Fruit fly (Drosophila melanogaster): ENCODE measurements around the gene CG5676.

The CG5676 gene

DNA sequence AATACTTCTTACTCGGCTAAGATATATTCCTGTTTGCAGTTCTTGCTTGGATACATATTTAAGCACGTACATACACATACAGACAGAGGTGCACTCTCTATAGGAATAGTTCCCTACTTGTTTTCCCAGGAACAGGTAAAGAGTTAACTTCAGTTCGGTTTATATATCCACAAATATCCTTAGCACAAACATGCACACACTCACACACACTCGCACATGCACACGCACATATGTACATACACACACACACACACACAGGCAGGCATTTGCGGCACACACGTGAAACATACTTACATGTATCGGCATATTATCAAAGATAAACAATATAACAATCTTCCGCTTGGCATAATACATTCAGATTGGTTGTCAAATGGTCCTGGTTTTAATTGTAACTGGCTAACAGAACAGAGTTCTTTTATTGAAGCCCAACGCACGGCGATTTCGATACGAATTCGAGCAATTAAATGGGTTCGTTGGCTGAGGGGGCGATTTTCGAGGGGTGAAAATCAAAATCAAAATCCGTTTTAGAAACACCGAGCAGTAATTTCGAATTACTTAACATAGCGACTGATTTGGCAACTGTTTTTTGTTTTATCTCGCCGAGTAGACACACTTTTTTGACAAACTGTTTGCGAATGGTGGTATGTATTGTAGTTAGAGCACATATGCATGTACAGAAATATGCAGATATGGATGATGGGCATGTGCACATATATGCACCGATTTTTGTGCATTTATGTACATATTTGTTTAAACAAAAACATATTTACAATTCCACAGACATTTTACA is 4.5 kb upstream of the CG5676 start (continued):
- no peak for TF ChIP-seq Neu2 (GFP tag; optimal IDR thresholded peaks at IDR 0.05; ENCODE audit: borderline replicate concordance)
- TF ChIP-seq Taf1 (GFP tag; IDR thresholded peaks at IDR 0.05) = no peak
- TF ChIP-seq CG15479 (GFP tag; optimal IDR thresholded peaks at IDR 0.05) = peak; percentile 47
- no peak for TF ChIP-seq tin (GFP tag; optimal IDR thresholded peaks at IDR 0.05)
- no peak for TF ChIP-seq lilli (GFP tag; optimal IDR thresholded peaks at IDR 0.05)
- TF ChIP-seq pan (optimal IDR thresholded peaks at IDR 0.05) = no peak
- TF ChIP-seq pan (GFP tag; optimal IDR thresholded peaks at IDR 0.05 in 1 of 2, IDR thresholded peaks at IDR 0.05 in 1 of 2) = peak in 1 of 2 experiments; percentile 48
- no peak for TF ChIP-seq Usf (GFP tag; optimal IDR thresholded peaks at IDR 0.05)
- no peak for TF ChIP-seq YL-1 (GFP tag; optimal IDR thresholded peaks at IDR 0.05)
- TF ChIP-seq CG15269 (tag; optimal IDR thresholded peaks at IDR 0.05) = no peak
- no peak for TF ChIP-seq amos (GFP tag; IDR thresholded peaks at IDR 0.05; ENCODE audit: partially characterized antibody)
- TF ChIP-seq CG6175 (GFP tag; IDR thresholded peaks at IDR 0.05) = no peak
- TF ChIP-seq GATAe (GFP tag; conservative IDR thresholded peaks at IDR 0.05) = no peak
- TF ChIP-seq CG3281 (GFP tag; optimal IDR thresholded peaks at IDR 0.05) = no peak
- no peak for TF ChIP-seq sna (GFP tag; IDR thresholded peaks at IDR 0.05; ENCODE audit: partially characterized antibody)
- no peak for TF ChIP-seq ken (GFP tag; IDR thresholded peaks at IDR 0.05)
- TF ChIP-seq CG17568 (GFP tag; optimal IDR thresholded peaks at IDR 0.05) = no peak
- no peak for TF ChIP-seq CG10274 (GFP tag; optimal IDR thresholded peaks at IDR 0.05)
- TF ChIP-seq lola (GFP tag; optimal IDR thresholded peaks at IDR 0.05) = peak in 1 of 3 experiments; percentile 44
- TF ChIP-seq pita (GFP tag; optimal IDR thresholded peaks at IDR 0.05) = no peak
- peak; percentile 13; the same call in 1 of the 3 replicates for TF ChIP-seq zfh1 (GFP tag; IDR thresholded peaks at IDR 0.05)
- TF ChIP-seq Oaz (GFP tag; IDR thresholded peaks at IDR 0.05) = no peak
- TF ChIP-seq btn (GFP tag; optimal IDR thresholded peaks at IDR 0.05) = no peak
- no peak for TF ChIP-seq Eip74EF (GFP tag; optimal IDR thresholded peaks at IDR 0.05)
- no peak for TF ChIP-seq CG11696 (GFP tag; IDR thresholded peaks at IDR 0.05)
- no peak for TF ChIP-seq BEAF-32 (GFP tag; optimal IDR thresholded peaks at IDR 0.05)
- no peak for TF ChIP-seq Asciz (GFP tag; optimal IDR thresholded peaks at IDR 0.05)
- no peak for TF ChIP-seq Sox102F (GFP tag; optimal IDR thresholded peaks at IDR 0.05)

DNA sequence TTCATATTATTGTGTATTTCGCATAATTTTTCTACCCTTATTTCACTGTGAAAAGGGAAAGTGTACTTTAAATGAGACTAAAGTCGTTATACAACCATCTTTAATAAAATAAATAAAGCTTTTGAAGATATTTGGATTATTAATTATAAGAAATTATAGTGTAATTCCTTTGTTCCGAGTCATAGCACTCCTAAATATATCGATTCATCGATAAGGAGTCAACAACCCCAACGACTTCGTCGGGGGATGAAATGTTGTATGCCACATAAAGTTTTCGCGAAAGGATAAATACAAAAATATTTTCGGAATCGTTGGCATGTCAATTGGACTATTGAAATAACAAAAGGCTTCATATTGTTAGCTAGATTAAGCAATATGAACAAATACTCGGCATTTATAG is 4.1 kb downstream of the CG5676 start, which contains the start of gene Ror:
Gene Ror, plus strand, starts transcription at position 252 of the 400 bp plus-strand sequence.
- TF ChIP-seq nerfin-1 (tag; optimal IDR thresholded peaks at IDR 0.05) (peak; percentile 43), Scr (GFP tag; IDR thresholded peaks at IDR 0.05; ENCODE audit: partially characterized antibody) (peak; percentile 47; the same call in 1 of the 2 replicates), CG2116 (GFP tag; optimal IDR thresholded peaks at IDR 0.05) (peak; percentile 71), Dip2 (GFP tag; IDR thresholded peaks at IDR 0.05) (no peak), usp (GFP tag; optimal IDR thresholded peaks at IDR 0.05) (no peak), abd-A (tag; optimal IDR thresholded peaks at IDR 0.05) (no peak), unc-4 (GFP tag; IDR thresholded peaks at IDR 0.05; ENCODE audit: partially characterized antibody) (peak; percentile 47; the same call in 1 of the 2 replicates), CG32772 (GFP tag; IDR thresholded peaks at IDR 0.05) (no peak), Ets65A (GFP tag) (no peak), zfh1 (GFP tag; IDR thresholded peaks at IDR 0.05) (no peak), MESR4 (GFP tag; optimal IDR thresholded peaks at IDR 0.05) (peak; percentile 7), Drgx (GFP tag; IDR thresholded peaks at IDR 0.05) (no peak), emc (GFP tag; optimal IDR thresholded peaks at IDR 0.05) (no peak), salm (tag; optimal IDR thresholded peaks at IDR 0.05) (no peak), CG34376 (GFP tag; optimal IDR thresholded peaks at IDR 0.05) (no peak), Hr78 (GFP tag; optimal IDR thresholded peaks at IDR 0.05) (no peak), bbx (GFP tag; IDR thresholded peaks at IDR 0.05; ENCODE audit: partially characterized antibody) (no peak), CG17359 (tag; optimal IDR thresholded peaks at IDR 0.05) (no peak), Nf-YC (tag; optimal IDR thresholded peaks at IDR 0.05) (no peak), gsb (GFP tag; IDR thresholded peaks at IDR 0.05) (no peak), Opbp (GFP tag; IDR thresholded peaks at IDR 0.05; ENCODE audit: partially characterized antibody) (no peak), fd96Cb (tag; optimal IDR thresholded peaks at IDR 0.05) (no peak), BEAF-32 (GFP tag; optimal IDR thresholded peaks at IDR 0.05) (peak; percentile 50)

Measured in whole organism, embryonic.